Worm (Caenorhabditis elegans) whole organism, early embryonic: Measurements from ENCODE around the gene chil-22.

ENCODE experiments used
- B0310.2 ChIP-seq: sonication (generic microtip); optimal IDR thresholded peaks from 2 replicates; lab custom pipeline; 2016; ENCODE audit warnings: mild to moderate bottlenecking, missing genetic modification characterization, missing compliant biosample characterization
- aly-1 ChIP-seq: sonication (generic microtip); optimal IDR thresholded peaks from 2 replicates; lab custom pipeline; 2016; ENCODE audit warnings: missing genetic modification characterization, missing compliant biosample characterization
- ama-1 ChIP-seq: fragments of 150-350 bp; optimal IDR thresholded peaks from 2 replicates; lab custom pipeline; 2014
- flt-1 ChIP-seq: fragments of 200-800 bp; sonication (Bioruptor generic); IDR thresholded peaks from 2 replicates; pipeline ENCODE4 v1.3.6; 2022; ENCODE audit warnings: missing genetic modification characterization, missing compliant biosample characterization
- hmg-4 ChIP-seq: fragments of 200-800 bp; sonication (Bioruptor generic); optimal IDR thresholded peaks from 2 replicates; lab custom pipeline; 2018; ENCODE audit warnings: mild to moderate bottlenecking, missing genetic modification characterization, missing compliant biosample characterization
- hnd-1 ChIP-seq: sonication (generic microtip); optimal IDR thresholded peaks from 2 replicates; lab custom pipeline; 2016; ENCODE audit warnings: missing genetic modification characterization, missing compliant biosample characterization
- scrt-1 ChIP-seq: fragments of 200-800 bp; sonication (Bioruptor generic); IDR thresholded peaks from 2 replicates; pipeline ENCODE4 v1.3.6; 2022; ENCODE audit warnings: missing genetic modification characterization, missing compliant biosample characterization
- sea-1 ChIP-seq: fragments of 200-800 bp; sonication (Bioruptor generic); conservative IDR thresholded peaks from 2 replicates; pipeline ENCODE4 v1.3.6; 2022; ENCODE audit warnings: missing genetic modification characterization, missing compliant biosample characterization

ce11 chrII:9480006-9480405, 14.0 kb upstream of the chil-22 start, which contains the start of gene T19H5.7:
- TF ChIP-seq scrt-1 (GFP tag; lab: Robert Waterston, UW): no peak
- TF ChIP-seq ama-1 (lab: Kevin White, UChicago): no peak
- no peak for TF ChIP-seq hmg-4 (GFP tag; lab: Kevin White, UChicago)
- TF ChIP-seq aly-1: no peak
- no peak for TF ChIP-seq B0310.2 (tag; lab: Kevin White, UChicago)
- TF ChIP-seq flt-1 (GFP tag; lab: Robert Waterston, UW): no peak
- TF ChIP-seq hnd-1 (tag; lab: Kevin White, UChicago): no peak
- no peak for TF ChIP-seq sea-1
